Worm (Caenorhabditis elegans) whole organism, young adult: ENCODE results near the gene vps-26.
A peak's percentile ranks its signal among the peaks of the same experiment; 100 is the strongest.

Source experiments
- B0035.1 ChIP-seq: sonication (generic microtip); optimal IDR thresholded peaks from 2 replicates; lab custom pipeline; 2016; ENCODE audit warnings: missing genetic modification characterization, mild to moderate bottlenecking, missing compliant biosample characterization, missing genotype, missing genetic modification reagents
- C06A6.2 ChIP-seq: fragments of 200-800 bp; sonication (Bioruptor generic); conservative IDR thresholded peaks from 2 replicates; pipeline ENCODE4 v1.3.6; 2022; ENCODE audit warnings: missing genetic modification characterization, missing compliant biosample characterization
- C17E4.6 ChIP-seq: fragments of 200-800 bp; sonication (Bioruptor generic); IDR thresholded peaks from 2 replicates; pipeline ENCODE4 v1.3.6; 2022; ENCODE audit warnings: missing genetic modification reagents, missing genetic modification characterization, missing compliant biosample characterization
- F57A8.1 ChIP-seq: fragments of 200-800 bp; sonication (Bioruptor generic); optimal IDR thresholded peaks from 2 replicates; lab custom pipeline; 2018; ENCODE audit warnings: mild to moderate bottlenecking, missing genetic modification characterization, moderate library complexity, missing compliant biosample characterization
- Y95B8A.8 ChIP-seq: fragments of 200-800 bp; sonication (Bioruptor generic); IDR thresholded peaks from 2 replicates; pipeline ENCODE4 v1.3.6; 2022; ENCODE audit warnings: missing genetic modification reagents, missing genetic modification characterization, missing compliant biosample characterization
- attf-3 ChIP-seq: fragments of 200-800 bp; sonication (Bioruptor generic); conservative IDR thresholded peaks from 2 replicates; pipeline ENCODE4 v1.3.6; 2022; ENCODE audit warnings: missing genetic modification reagents, missing genetic modification characterization, missing compliant biosample characterization
- die-1 ChIP-seq: sonication (generic microtip); optimal IDR thresholded peaks from 2 replicates; lab custom pipeline; 2016; ENCODE audit warnings: missing genotype, mild to moderate bottlenecking, missing genetic modification characterization, missing compliant biosample characterization
- hmg-20 ChIP-seq: fragments of 200-800 bp; sonication (Bioruptor generic); IDR thresholded peaks from 2 replicates; pipeline ENCODE4 v1.3.6; 2022; ENCODE audit warnings: missing genetic modification reagents, missing genetic modification characterization, missing compliant biosample characterization
- lin-26 ChIP-seq: fragments of 200-800 bp; sonication (Bioruptor generic); IDR thresholded peaks from 2 replicates; pipeline ENCODE4 v1.3.6; 2022; ENCODE audit warnings: missing genetic modification reagents, missing genetic modification characterization, missing compliant biosample characterization
- mcd-1 ChIP-seq: fragments of 200-800 bp; sonication (Bioruptor generic); IDR thresholded peaks from 2 replicates; pipeline ENCODE4 v1.3.6; 2022; ENCODE audit warnings: missing genetic modification reagents, missing genetic modification characterization, missing compliant biosample characterization
- rcor-1 ChIP-seq: fragments of 200-800 bp; sonication (Bioruptor generic); IDR thresholded peaks from 2 replicates; pipeline ENCODE4 v1.3.6; 2022; ENCODE audit warnings: missing genetic modification reagents, missing genetic modification characterization, missing compliant biosample characterization
- ztf-25 ChIP-seq: fragments of 200-800 bp; sonication (Bioruptor generic); IDR thresholded peaks from 2 replicates; pipeline ENCODE4 v1.3.6; 2022; ENCODE audit warnings: missing genetic modification reagents, missing genetic modification characterization, missing compliant biosample characterization

DNA sequence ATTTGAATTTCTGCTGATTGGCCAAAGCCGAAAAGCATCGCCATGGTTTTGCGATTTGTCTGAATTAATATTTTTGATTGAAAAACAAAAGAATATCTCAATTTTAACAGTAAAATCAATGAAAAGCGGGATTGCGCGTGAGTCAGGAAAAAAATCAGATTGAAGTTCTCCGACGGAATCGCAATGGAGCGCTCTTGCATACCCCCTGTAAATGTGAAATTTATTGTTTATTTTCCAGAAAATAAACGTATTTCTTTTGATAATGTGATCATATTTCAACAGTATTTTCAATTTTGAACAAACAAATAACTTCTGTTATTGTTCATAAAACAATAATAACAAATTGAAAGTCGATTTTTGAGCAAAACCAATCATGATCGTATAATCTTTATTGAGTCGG lies at the start of gene vps-26:
- no peak for TF ChIP-seq ztf-25
- no peak for TF ChIP-seq F57A8.1 (GFP tag; lab: Kevin White, UChicago)
- TF ChIP-seq Y95B8A.8 (GFP tag; lab: Robert Waterston, UW) = no peak
- no peak for TF ChIP-seq attf-3
- TF ChIP-seq C17E4.6 (GFP tag; lab: Robert Waterston, UW) = no peak
- peak; percentile 84 for TF ChIP-seq mcd-1 (GFP tag; lab: Robert Waterston, UW)
- TF ChIP-seq lin-26 (GFP tag; lab: Robert Waterston, UW) = no peak
- no peak for TF ChIP-seq B0035.1
- no peak for TF ChIP-seq rcor-1 (GFP tag; lab: Robert Waterston, UW)
- TF ChIP-seq die-1 = no peak
- TF ChIP-seq hmg-20 (GFP tag; lab: Robert Waterston, UW) = no peak
- TF ChIP-seq C06A6.2 (GFP tag; lab: Robert Waterston, UW) = no peak
